Fruit fly (Drosophila melanogaster) whole organism, wandering third instar larva: Measurements from ENCODE around the gene CG13287.

Experiments used
- Abd-B ChIP-seq: fragments of >200 bp; optimal IDR thresholded peaks from 2 replicates; lab custom pipeline; 2017; ENCODE audit warnings: missing biosample characterization, missing genetic modification characterization
- CG32264 ChIP-seq: fragments of 200-800 bp; sonication (Bioruptor generic); optimal IDR thresholded peaks from 2 replicates; lab custom pipeline; 2016; ENCODE audit warnings: missing biosample characterization, missing genetic modification characterization
- CG9705 ChIP-seq: fragments of 200-800 bp; sonication (Bioruptor generic); optimal IDR thresholded peaks from 2 replicates; lab custom pipeline; 2018; ENCODE audit warnings: missing biosample characterization, mild to moderate bottlenecking, missing genetic modification characterization
- HLH106 ChIP-seq: fragments of 200-800 bp; optimal IDR thresholded peaks from 3 replicates; lab custom pipeline; 2019; ENCODE audit warnings: missing biosample characterization, mild to moderate bottlenecking, missing genetic modification characterization, moderate library complexity
- h ChIP-seq: fragments of 200-800 bp; sonication (Bioruptor generic); optimal IDR thresholded peaks from 3 replicates; lab custom pipeline; 2016; ENCODE audit warnings: missing biosample characterization, mild to moderate bottlenecking, missing genetic modification characterization
- pan ChIP-seq: fragments of >200 bp; optimal IDR thresholded peaks from 2 replicates; lab custom pipeline; 2017
- rgr ChIP-seq: fragments of 200-800 bp; sonication (Bioruptor generic); optimal IDR thresholded peaks from 3 replicates; lab custom pipeline; 2016; ENCODE audit warnings: missing biosample characterization, mild to moderate bottlenecking, missing genetic modification characterization

DNA sequence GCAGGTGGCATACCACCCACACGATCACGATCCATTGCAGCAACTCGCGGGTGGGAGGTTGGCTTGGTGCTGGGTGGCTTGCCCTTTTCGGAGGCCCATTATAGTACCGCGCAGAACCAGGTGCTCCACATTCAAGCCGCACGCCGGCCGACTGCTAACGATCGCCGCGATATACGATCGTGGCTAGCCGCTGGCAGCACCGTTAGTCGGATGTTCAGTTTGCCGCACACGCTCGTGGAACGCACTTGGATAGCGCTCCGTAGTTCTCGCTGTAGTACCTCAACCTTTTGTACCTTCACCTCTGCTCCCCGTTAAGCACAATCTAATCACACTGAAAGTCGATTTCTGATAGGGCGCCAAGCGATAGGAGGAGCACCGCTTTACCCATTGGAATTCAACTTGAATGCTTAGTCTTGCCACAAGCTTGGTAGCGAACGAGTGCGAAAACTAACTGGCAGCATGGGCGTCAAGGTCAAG is 41.6 kb downstream of the CG13287 start, which contains the start of gene CG33523:
- no peak for TF ChIP-seq pan (lab: Kevin White, UChicago)
- TF ChIP-seq CG32264 (GFP tag; lab: Kevin White, UChicago): no peak
- TF ChIP-seq CG9705: no peak
- no peak for TF ChIP-seq h (GFP tag; lab: Kevin White, UChicago)
- no peak for TF ChIP-seq Abd-B
- no peak for TF ChIP-seq HLH106 (tag; lab: Kevin White, UChicago)
- no peak for TF ChIP-seq rgr (GFP tag; lab: Kevin White, UChicago)
